Fruit fly (Drosophila melanogaster) whole organism, wandering third instar larva: ENCODE measurements around the gene TwdlB.

Source experiments
- Abd-B ChIP-seq: fragments of >200 bp; optimal IDR thresholded peaks from 2 replicates; lab custom pipeline; 2017; ENCODE audit warnings: missing biosample characterization, missing genetic modification characterization
- CG32264 ChIP-seq: fragments of 200-800 bp; sonication (Bioruptor generic); optimal IDR thresholded peaks from 2 replicates; lab custom pipeline; 2016; ENCODE audit warnings: missing biosample characterization, missing genetic modification characterization
- CrebA ChIP-seq: fragments of 200-800 bp; sonication (Bioruptor generic); optimal IDR thresholded peaks from 2 replicates; lab custom pipeline; 2016; ENCODE audit warnings: missing biosample characterization, mild to moderate bottlenecking, missing genetic modification characterization, borderline replicate concordance
- Dfd ChIP-seq: fragments of >200 bp; optimal IDR thresholded peaks from 2 replicates; lab custom pipeline; 2017; ENCODE audit warnings: missing biosample characterization, missing genetic modification characterization
- Dif ChIP-seq: fragments of 200-275, 200-300 bp; sonication (Bioruptor generic); optimal IDR thresholded peaks from 2 replicates; lab custom pipeline; 2018; ENCODE audit warnings: missing biosample characterization, missing genetic modification characterization; ENCODE audit not compliant: partially characterized antibody
- GATAd ChIP-seq: sonication (Bioruptor generic); optimal IDR thresholded peaks from 2 replicates; lab custom pipeline; 2016; ENCODE audit warnings: missing biosample characterization, missing genetic modification characterization
- HLH106 ChIP-seq: fragments of 200-800 bp; optimal IDR thresholded peaks from 3 replicates; lab custom pipeline; 2019; ENCODE audit warnings: missing biosample characterization, mild to moderate bottlenecking, missing genetic modification characterization, moderate library complexity
- Hnf4 ChIP-seq: fragments of 200-800 bp; sonication (Bioruptor generic); optimal IDR thresholded peaks from 2 replicates; lab custom pipeline; 2016; ENCODE audit warnings: missing biosample characterization, mild to moderate bottlenecking, missing genetic modification characterization
- Hr78 ChIP-seq: fragments of >200 bp; optimal IDR thresholded peaks from 2 replicates; lab custom pipeline; 2017; ENCODE audit warnings: missing biosample characterization, missing genetic modification characterization
- Hr83 ChIP-seq: fragments of 200-300 bp; sonication (Bioruptor generic); optimal IDR thresholded peaks from 2 replicates; lab custom pipeline; 2016; ENCODE audit warnings: missing biosample characterization, mild to moderate bottlenecking, missing genetic modification characterization, moderate library complexity; ENCODE audit not compliant: poor library complexity, severe bottlenecking
- Jra ChIP-seq: sonication (Bioruptor generic); optimal IDR thresholded peaks from 2 replicates; lab custom pipeline; 2016; ENCODE audit warnings: missing biosample characterization, missing genetic modification characterization
- Mio ChIP-seq: sonication (Bioruptor generic); optimal IDR thresholded peaks from 2 replicates; lab custom pipeline; 2016; ENCODE audit warnings: missing biosample characterization, missing genetic modification characterization
- Myc ChIP-seq: fragments of >200 bp; optimal IDR thresholded peaks from 2 replicates; lab custom pipeline; 2017
- N ChIP-seq: fragments of >200 bp; optimal IDR thresholded peaks from 2 replicates; lab custom pipeline; 2018; ENCODE audit warnings: missing biosample characterization, missing external identifiers, missing genetic modification characterization
- Rel ChIP-seq, 2 experiments: fragments of 200-800 bp; sonication (Bioruptor generic) in 1 of 2; optimal IDR thresholded peaks; 2 replicates in 1 of 2; 3 replicates in 1 of 2; lab custom pipeline; 2016 to 2019; ENCODE audit warnings: mild to moderate bottlenecking in 2 of 2, missing biosample characterization in 2 of 2, missing genetic modification characterization in 2 of 2, moderate library complexity in 1 of 2
- Sp1 ChIP-seq: fragments of 200-800 bp; sonication (Bioruptor generic); optimal IDR thresholded peaks from 3 replicates; lab custom pipeline; 2019; ENCODE audit warnings: missing biosample characterization, mild to moderate bottlenecking, missing genetic modification characterization, moderate library complexity
- Vsx2 ChIP-seq: fragments of 200-300, 225-300 bp; sonication (Bioruptor generic); optimal IDR thresholded peaks from 2 replicates; lab custom pipeline; 2018; ENCODE audit warnings: missing biosample characterization, missing genetic modification characterization; ENCODE audit not compliant: partially characterized antibody
- brk ChIP-seq: fragments of 200-800 bp; sonication (Bioruptor generic); optimal IDR thresholded peaks from 2 replicates; lab custom pipeline; 2016; ENCODE audit warnings: missing biosample characterization, mild to moderate bottlenecking, missing genetic modification characterization
- dl ChIP-seq, 2 experiments: fragments of 175-275, 200-275 bp in 1 of 2; fragments of 200-275 bp in 1 of 2; sonication (Bioruptor generic); optimal IDR thresholded peaks; lab custom pipeline; 2018; ENCODE audit warnings: mild to moderate bottlenecking in 2 of 2, missing biosample characterization in 2 of 2, missing genetic modification characterization in 2 of 2, moderate library complexity in 2 of 2; ENCODE audit not compliant: partially characterized antibody in 2 of 2, insufficient read depth in 1 of 2
- dsf ChIP-seq: sonication (Bioruptor generic); optimal IDR thresholded peaks from 2 replicates; lab custom pipeline; 2016; ENCODE audit warnings: missing biosample characterization, missing genetic modification characterization, borderline replicate concordance
- ey ChIP-seq: fragments of 200-800 bp; sonication (Bioruptor generic); optimal IDR thresholded peaks from 2 replicates; lab custom pipeline; 2016; ENCODE audit warnings: missing biosample characterization, missing genetic modification characterization
- foxo ChIP-seq, 2 experiments: fragments of 200-800 bp; sonication (Bioruptor generic); optimal IDR thresholded peaks; 2 replicates in 1 of 2; 3 replicates in 1 of 2; lab custom pipeline; 2016 to 2017; ENCODE audit warnings: missing biosample characterization in 2 of 2, missing genetic modification characterization in 2 of 2
- fru ChIP-seq: fragments of 200-800 bp; sonication (Bioruptor generic); optimal IDR thresholded peaks from 3 replicates; lab custom pipeline; 2016; ENCODE audit warnings: missing biosample characterization, mild to moderate bottlenecking, missing genetic modification characterization
- h ChIP-seq: fragments of 200-800 bp; sonication (Bioruptor generic); optimal IDR thresholded peaks from 3 replicates; lab custom pipeline; 2016; ENCODE audit warnings: missing biosample characterization, mild to moderate bottlenecking, missing genetic modification characterization
- jim ChIP-seq: fragments of 175-275, 200-325 bp; sonication (Bioruptor generic); optimal IDR thresholded peaks from 2 replicates; lab custom pipeline; 2016; ENCODE audit warnings: missing biosample characterization, mild to moderate bottlenecking, missing genetic modification characterization
- lola ChIP-seq: fragments of >200 bp; optimal IDR thresholded peaks from 2 replicates; lab custom pipeline; 2017; ENCODE audit warnings: missing biosample characterization, missing genetic modification characterization
- pan ChIP-seq: fragments of >200 bp; optimal IDR thresholded peaks from 2 replicates; lab custom pipeline; 2017
- rgr ChIP-seq: fragments of 200-800 bp; sonication (Bioruptor generic); optimal IDR thresholded peaks from 3 replicates; lab custom pipeline; 2016; ENCODE audit warnings: missing biosample characterization, mild to moderate bottlenecking, missing genetic modification characterization
- sage ChIP-seq: fragments of 200-800 bp; sonication (Bioruptor generic); optimal IDR thresholded peaks from 2 replicates; lab custom pipeline; 2016; ENCODE audit warnings: missing biosample characterization, mild to moderate bottlenecking, missing genetic modification characterization
- sv ChIP-seq: fragments of 200-800 bp; sonication (Bioruptor generic); optimal IDR thresholded peaks from 3 replicates; lab custom pipeline; 2016; ENCODE audit warnings: missing biosample characterization, missing genetic modification characterization
- tai ChIP-seq: sonication (Bioruptor generic); optimal IDR thresholded peaks from 2 replicates; lab custom pipeline; 2016; ENCODE audit warnings: missing biosample characterization, missing genetic modification characterization
- usp ChIP-seq: fragments of >200 bp; optimal IDR thresholded peaks from 2 replicates; lab custom pipeline; 2017; ENCODE audit warnings: missing biosample characterization, missing genetic modification characterization
- woc ChIP-seq: sonication (Bioruptor generic); optimal IDR thresholded peaks from 2 replicates; lab custom pipeline; 2016; ENCODE audit warnings: missing biosample characterization, mild to moderate bottlenecking, missing genetic modification characterization

Gene TwdlB

dm6 chr3R:26625552-26625951, 2.2 kb upstream of the TwdlB start, which contains the start of gene TwdlL:
Gene TwdlL, minus strand, starts transcription at chr3R:26625652.
- TF ChIP-seq Vsx2 (GFP tag; lab: Kevin White, UChicago) (no peak), ey (GFP tag; lab: Kevin White, UChicago) (no peak), fru (no peak), sage (GFP tag; lab: Kevin White, UChicago) (no peak), GATAd (GFP tag; lab: Kevin White, UChicago) (no peak), pan (no peak), Sp1 (GFP tag; lab: Kevin White, UChicago) (no peak), dl (GFP tag; optimal IDR thresholded peaks at IDR 0.05; lab: Kevin White, UChicago; ENCODE audit: insufficient read depth in 1 of 2, partially characterized antibody in 2 of 2) (no peak)

dm6 chr3R:26621314-26621813, 2.0 kb downstream of the TwdlB start, which contains the start of gene TwdlP:
Gene TwdlP, minus strand, starts transcription at chr3R:26621364.
- TF ChIP-seq Dfd (no peak), CrebA (GFP tag; lab: Kevin White, UChicago) (no peak), Hnf4 (GFP tag; lab: Kevin White, UChicago) (no peak), Jra (GFP tag; lab: Kevin White, UChicago) (no peak), lola (GFP tag; lab: Kevin White, UChicago) (no peak), N (GFP tag; lab: Kevin White, UChicago) (no peak), ey (GFP tag; lab: Kevin White, UChicago) (no peak), Mio (no peak), Myc (no peak)

dm6 chr3R:26618818-26619217, 4.5 kb downstream of the TwdlB start, which contains the start of gene TwdlM:
Gene TwdlM, plus strand, starts transcription at chr3R:26619118.
- no peak for TF ChIP-seq Vsx2 (GFP tag; lab: Kevin White, UChicago)
- TF ChIP-seq, all 38 proteins: peak for 0

- no peak for TF ChIP-seq fru
Measured at dm6 chr3R:26615428-26615827, 7.9 kb downstream of the TwdlB start.

- TF ChIP-seq HLH106 (tag; lab: Kevin White, UChicago) (no peak), Myc (no peak), sv (no peak), foxo (GFP tag; optimal IDR thresholded peaks at IDR 0.05; lab: Kevin White, UChicago) (no peak), Dif (GFP tag; lab: Kevin White, UChicago) (no peak)
Measured at dm6 chr3R:26606498-26606897, 16.8 kb downstream of the TwdlB start.

- TF ChIP-seq rgr (no peak), Dif (GFP tag; lab: Kevin White, UChicago) (no peak), woc (no peak), foxo (GFP tag; optimal IDR thresholded peaks at IDR 0.05; lab: Kevin White, UChicago) (no peak), usp (no peak)
- TF ChIP-seq, all 38 proteins: peak for 0
Measured at dm6 chr3R:26593847-26594542, 29.3 kb downstream of the TwdlB start.

- peak; percentile 61 for TF ChIP-seq h (GFP tag; lab: Kevin White, UChicago)
- peak; percentile 32 for TF ChIP-seq fru
- TF ChIP-seq tai: peak; percentile 66
- TF ChIP-seq Dfd: no peak
- no peak for TF ChIP-seq woc
- TF ChIP-seq dsf (GFP tag; lab: Kevin White, UChicago): no peak
- peak; percentile 8 for TF ChIP-seq brk (GFP tag; lab: Kevin White, UChicago)
- no peak for TF ChIP-seq N (GFP tag; lab: Kevin White, UChicago)
- no peak for TF ChIP-seq Vsx2 (GFP tag; lab: Kevin White, UChicago)
- no peak for TF ChIP-seq HLH106 (tag; lab: Kevin White, UChicago)
- TF ChIP-seq Myc: no peak
- TF ChIP-seq sage (GFP tag; lab: Kevin White, UChicago): no peak
- TF ChIP-seq CG32264 (GFP tag; lab: Kevin White, UChicago): no peak
- no peak for TF ChIP-seq Rel (GFP tag; optimal IDR thresholded peaks at IDR 0.05; lab: Kevin White, UChicago)
- TF ChIP-seq Rel (tag; optimal IDR thresholded peaks at IDR 0.05; lab: Kevin White, UChicago): peak; percentile 2
- TF ChIP-seq Hr83 (GFP tag; lab: Kevin White, UChicago): peak; percentile 53
- TF ChIP-seq lola (GFP tag; lab: Kevin White, UChicago): no peak
- no peak for TF ChIP-seq Dif (GFP tag; lab: Kevin White, UChicago)
- no peak for TF ChIP-seq GATAd (GFP tag; lab: Kevin White, UChicago)
- TF ChIP-seq usp: no peak
- TF ChIP-seq jim (GFP tag; lab: Kevin White, UChicago): no peak
- no peak for TF ChIP-seq pan
- TF ChIP-seq dl (GFP tag; optimal IDR thresholded peaks at IDR 0.05; lab: Kevin White, UChicago; ENCODE audit: insufficient read depth in 1 of 2, partially characterized antibody in 2 of 2): no peak
- no peak for TF ChIP-seq Mio
- peak in 1 of 2 experiments; percentile 32 for TF ChIP-seq foxo (GFP tag; optimal IDR thresholded peaks at IDR 0.05; lab: Kevin White, UChicago)
- TF ChIP-seq ey (GFP tag; lab: Kevin White, UChicago): no peak
- peak; percentile 63 for TF ChIP-seq Hnf4 (GFP tag; lab: Kevin White, UChicago)
- no peak for TF ChIP-seq Hr78 (GFP tag; lab: Kevin White, UChicago)
- TF ChIP-seq Sp1 (GFP tag; lab: Kevin White, UChicago): no peak
- TF ChIP-seq Abd-B: no peak
Measured at dm6 chr3R:26588158-26588584, 35.2 kb downstream of the TwdlB start.
